Fruit fly (Drosophila melanogaster) whole organism, wandering third instar larva: Measurements from ENCODE around the gene CycA.

ENCODE experiments used
- Dif ChIP-seq: fragments of 200-275, 200-300 bp; sonication (Bioruptor generic); optimal IDR thresholded peaks from 2 replicates; lab custom pipeline; 2018; ENCODE audit warnings: missing biosample characterization, missing genetic modification characterization; ENCODE audit not compliant: partially characterized antibody
- HLH106 ChIP-seq: fragments of 200-800 bp; optimal IDR thresholded peaks from 3 replicates; lab custom pipeline; 2019; ENCODE audit warnings: missing biosample characterization, mild to moderate bottlenecking, missing genetic modification characterization, moderate library complexity
- Hr78 ChIP-seq: fragments of >200 bp; optimal IDR thresholded peaks from 2 replicates; lab custom pipeline; 2017; ENCODE audit warnings: missing biosample characterization, missing genetic modification characterization
- N ChIP-seq: fragments of >200 bp; optimal IDR thresholded peaks from 2 replicates; lab custom pipeline; 2018; ENCODE audit warnings: missing biosample characterization, missing external identifiers, missing genetic modification characterization
- dl ChIP-seq, 2 experiments: fragments of 175-275, 200-275 bp in 1 of 2; fragments of 200-275 bp in 1 of 2; sonication (Bioruptor generic); optimal IDR thresholded peaks; lab custom pipeline; 2018; ENCODE audit warnings: mild to moderate bottlenecking in 2 of 2, missing biosample characterization in 2 of 2, missing genetic modification characterization in 2 of 2, moderate library complexity in 2 of 2; ENCODE audit not compliant: partially characterized antibody in 2 of 2, insufficient read depth in 1 of 2
- fru ChIP-seq: fragments of 200-800 bp; sonication (Bioruptor generic); optimal IDR thresholded peaks from 3 replicates; lab custom pipeline; 2016; ENCODE audit warnings: missing biosample characterization, mild to moderate bottlenecking, missing genetic modification characterization
- h ChIP-seq: fragments of 200-800 bp; sonication (Bioruptor generic); optimal IDR thresholded peaks from 3 replicates; lab custom pipeline; 2016; ENCODE audit warnings: missing biosample characterization, mild to moderate bottlenecking, missing genetic modification characterization
- jim ChIP-seq: fragments of 175-275, 200-325 bp; sonication (Bioruptor generic); optimal IDR thresholded peaks from 2 replicates; lab custom pipeline; 2016; ENCODE audit warnings: missing biosample characterization, mild to moderate bottlenecking, missing genetic modification characterization
- lola ChIP-seq: fragments of >200 bp; optimal IDR thresholded peaks from 2 replicates; lab custom pipeline; 2017; ENCODE audit warnings: missing biosample characterization, missing genetic modification characterization
- pan ChIP-seq: fragments of >200 bp; optimal IDR thresholded peaks from 2 replicates; lab custom pipeline; 2017
- psq ChIP-seq: fragments of 200-800 bp; sonication (Bioruptor generic); optimal IDR thresholded peaks from 3 replicates; lab custom pipeline; 2017; ENCODE audit warnings: missing biosample characterization, mild to moderate bottlenecking, missing genetic modification characterization, moderate library complexity
- rgr ChIP-seq: fragments of 200-800 bp; sonication (Bioruptor generic); optimal IDR thresholded peaks from 3 replicates; lab custom pipeline; 2016; ENCODE audit warnings: missing biosample characterization, mild to moderate bottlenecking, missing genetic modification characterization
- usp ChIP-seq: fragments of >200 bp; optimal IDR thresholded peaks from 2 replicates; lab custom pipeline; 2017; ENCODE audit warnings: missing biosample characterization, missing genetic modification characterization

dm6 chr3L:11819639-11820456 lies 13.5 kb downstream of the CycA start:
- TF ChIP-seq dl (GFP tag; optimal IDR thresholded peaks at IDR 0.05; lab: Kevin White, UChicago; ENCODE audit: insufficient read depth in 1 of 2, partially characterized antibody in 2 of 2) (peak; percentile 72 to 78), lola (GFP tag; lab: Kevin White, UChicago) (no peak), HLH106 (tag; lab: Kevin White, UChicago) (no peak), fru (peak; percentile 55), rgr (GFP tag; lab: Kevin White, UChicago) (peak; percentile 21), pan (lab: Kevin White, UChicago) (no peak), usp (GFP tag; lab: Kevin White, UChicago) (no peak), psq (GFP tag; lab: Kevin White, UChicago) (no peak), h (GFP tag; lab: Kevin White, UChicago) (peak; percentile 75), Dif (GFP tag; lab: Kevin White, UChicago) (peak; percentile 88), jim (GFP tag; lab: Kevin White, UChicago) (no peak), Hr78 (GFP tag; lab: Kevin White, UChicago) (no peak), N (GFP tag; lab: Kevin White, UChicago) (no peak)
